Worm (Caenorhabditis elegans) whole organism, L4/young adult: ENCODE data around the gene E02H9.13.

Experiments used
- W03F9.2 ChIP-seq: fragments of 150-350 bp; optimal IDR thresholded peaks from 2 replicates; lab custom pipeline; 2014; ENCODE audit warnings: missing biosample characterization, missing genetic modification characterization
- dao-5 ChIP-seq: sonication (generic microtip); optimal IDR thresholded peaks from 2 replicates; lab custom pipeline; 2016; ENCODE audit warnings: missing genotype, missing genetic modification characterization, moderate library complexity, missing compliant biosample characterization
- him-1 ChIP-seq: sonication (generic microtip); optimal IDR thresholded peaks from 2 replicates; lab custom pipeline; 2016; ENCODE audit warnings: missing genotype, missing genetic modification reagents, missing genetic modification characterization, missing compliant biosample characterization

DNA sequence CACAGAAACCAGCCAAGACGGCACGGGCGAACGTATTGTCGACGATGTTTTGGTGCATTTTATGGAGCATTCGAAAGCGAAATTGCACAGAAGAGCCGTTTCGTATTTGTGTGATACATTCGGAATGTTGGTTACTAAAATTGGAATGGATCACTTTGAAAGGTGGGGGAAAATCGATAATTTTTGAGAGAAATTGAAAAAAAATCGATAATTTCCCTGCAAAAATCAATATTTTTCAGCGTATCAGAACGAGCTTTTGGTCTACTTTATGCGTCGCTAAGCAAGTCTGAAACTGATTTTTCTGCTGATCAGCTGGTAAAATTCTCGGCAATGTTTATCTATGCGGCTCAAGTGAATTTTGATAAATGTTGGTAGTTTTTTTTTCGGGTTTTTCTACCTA is 44.2 kb upstream of the E02H9.13 start:
- TF ChIP-seq dao-5 (tag; lab: Kevin White, UChicago) (no peak), him-1 (tag; lab: Kevin White, UChicago) (no peak), W03F9.2 (tag; lab: Kevin White, UChicago) (no peak)
